Worm (Caenorhabditis elegans): ENCODE measurements around the gene vps-15.

DNA sequence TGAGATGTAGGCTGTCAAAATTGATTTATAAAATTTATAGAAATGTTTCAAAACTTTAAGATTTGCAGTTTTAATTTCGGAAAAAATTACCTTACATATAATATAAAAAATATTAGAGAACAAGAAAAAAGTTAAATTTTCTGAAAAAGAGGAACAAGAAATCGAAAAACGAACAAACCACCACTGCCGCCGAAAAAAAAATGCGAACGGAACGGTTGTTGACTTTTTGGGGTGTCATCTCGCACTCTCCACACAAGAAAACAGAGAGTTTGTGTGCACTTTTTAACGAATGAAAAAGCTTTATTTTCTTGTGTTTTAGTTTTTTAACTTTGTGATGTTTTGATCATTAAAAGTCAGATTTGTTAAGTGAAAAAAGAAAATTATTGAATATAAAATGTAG is 9.6 kb upstream of the vps-15 start:
- TF ChIP-seq flt-1 (GFP tag; IDR thresholded peaks at IDR 0.05): no peak
- TF ChIP-seq scrt-1 (GFP tag; IDR thresholded peaks at IDR 0.05): no peak
- TF ChIP-seq hmbx-1 (tag; optimal IDR thresholded peaks at IDR 0.05): no peak
